Fruit fly (Drosophila melanogaster): Measurements from ENCODE around the gene CG15878.

dm6 chr3L:2243846-2244528, 31.7 kb upstream of the CG15878 start, which contains the start of gene CG32301:
- no peak for TF ChIP-seq h (optimal IDR thresholded peaks at IDR 0.05)
- no peak for TF ChIP-seq ttk (optimal IDR thresholded peaks at IDR 0.05)
- no peak for TF ChIP-seq insv (optimal IDR thresholded peaks at IDR 0.05)
- no peak for TF ChIP-seq Sin3A (optimal IDR thresholded peaks at IDR 0.05)
- no peak for TF ChIP-seq psq (optimal IDR thresholded peaks at IDR 0.05)
- TF ChIP-seq Myc (optimal IDR thresholded peaks at IDR 0.05): no peak
